Fruit fly (Drosophila melanogaster): ENCODE data around the gene CG43867.

The CG43867 gene

DNA sequence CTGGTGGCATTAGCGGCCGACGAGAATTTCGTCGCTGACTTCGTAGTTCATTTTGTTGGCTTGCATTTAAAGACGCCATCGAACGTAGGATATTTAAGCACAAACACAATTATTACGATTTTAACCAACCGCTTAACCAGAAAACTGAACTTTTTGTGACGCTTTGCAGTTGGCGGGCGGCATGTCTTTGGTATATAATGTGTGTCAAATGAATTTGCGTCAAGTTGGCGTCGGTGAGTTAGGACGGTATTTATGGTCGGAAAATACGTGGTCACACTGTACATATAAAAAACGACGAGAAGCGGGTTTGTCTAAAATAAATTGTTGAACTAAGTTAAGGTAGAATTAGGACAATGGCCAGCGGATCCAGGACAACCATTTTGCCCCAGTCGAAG, at the start of gene CG43867, which contains the start of gene MED22:
Gene CG43867 (minus strand): TSS at position 113 of the 395 bp plus-strand sequence.
Gene MED22 (plus strand): TSS at position 277 of the 395 bp plus-strand sequence.
- TF ChIP-seq CG17801 (GFP tag; optimal IDR thresholded peaks at IDR 0.05; ENCODE audit: partially characterized antibody) = no peak

DNA sequence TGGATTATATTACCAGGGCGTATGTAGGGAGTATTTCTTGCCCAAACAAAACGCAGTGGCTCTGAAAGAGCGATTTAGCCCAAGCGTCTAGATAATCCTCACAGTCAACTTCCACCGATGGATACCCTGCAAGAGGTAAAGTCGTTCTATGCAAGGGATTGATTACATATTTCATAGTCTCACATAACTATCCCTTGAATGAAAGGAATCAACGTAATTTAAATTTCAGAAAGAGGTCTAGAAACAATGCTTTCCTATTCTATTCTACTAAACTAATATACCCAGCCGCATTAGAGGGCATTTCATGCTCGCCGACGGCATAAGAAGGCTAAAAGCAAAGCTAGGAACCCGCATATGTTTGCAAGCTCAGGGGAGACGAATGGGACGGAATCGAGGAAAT, 39.0 kb upstream of the CG43867 start:
- no peak for TF ChIP-seq CG17801 (GFP tag; optimal IDR thresholded peaks at IDR 0.05; ENCODE audit: partially characterized antibody)

DNA sequence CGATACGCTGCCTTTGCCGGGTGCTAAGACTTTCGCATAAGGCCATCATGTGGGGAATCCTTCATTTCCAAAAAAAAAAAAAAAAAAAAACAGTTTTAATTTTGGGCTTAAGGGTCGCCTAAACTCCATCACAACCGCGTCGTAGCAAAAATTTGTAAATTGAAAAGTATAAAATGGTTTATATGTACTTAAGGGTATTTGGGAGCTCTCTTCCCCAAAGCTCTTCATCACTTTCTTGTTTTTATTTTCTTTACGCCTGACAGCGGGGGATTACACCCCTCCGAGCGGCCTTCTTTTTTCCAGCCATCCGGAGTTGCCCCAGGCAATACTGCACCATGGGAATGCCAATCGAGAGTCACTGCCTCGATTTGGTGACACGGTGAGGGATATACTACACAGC, 36.2 kb upstream of the CG43867 start:
- TF ChIP-seq CG17801 (GFP tag; optimal IDR thresholded peaks at IDR 0.05; ENCODE audit: partially characterized antibody) = no peak

DNA sequence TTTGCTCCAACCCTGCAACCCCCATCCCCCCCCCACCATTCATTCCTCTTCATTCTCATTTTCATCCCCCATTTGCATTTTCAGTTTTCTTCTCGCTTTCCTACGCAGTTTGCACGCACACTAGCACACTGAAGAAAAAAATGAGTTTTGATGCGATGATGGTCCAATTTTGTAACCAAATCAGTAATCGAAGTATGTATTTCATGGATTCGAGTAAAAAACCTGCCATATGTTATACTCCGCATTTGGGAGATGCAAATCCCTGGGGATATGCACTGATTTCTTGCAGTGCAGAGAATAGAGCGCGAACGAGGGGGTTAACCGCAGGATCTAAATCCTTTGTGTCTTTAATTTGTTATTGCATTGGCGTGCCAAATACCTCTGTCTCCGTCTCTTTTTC, 28.1 kb upstream of the CG43867 start:
- no peak for TF ChIP-seq CG17801 (GFP tag; optimal IDR thresholded peaks at IDR 0.05; ENCODE audit: partially characterized antibody)

DNA sequence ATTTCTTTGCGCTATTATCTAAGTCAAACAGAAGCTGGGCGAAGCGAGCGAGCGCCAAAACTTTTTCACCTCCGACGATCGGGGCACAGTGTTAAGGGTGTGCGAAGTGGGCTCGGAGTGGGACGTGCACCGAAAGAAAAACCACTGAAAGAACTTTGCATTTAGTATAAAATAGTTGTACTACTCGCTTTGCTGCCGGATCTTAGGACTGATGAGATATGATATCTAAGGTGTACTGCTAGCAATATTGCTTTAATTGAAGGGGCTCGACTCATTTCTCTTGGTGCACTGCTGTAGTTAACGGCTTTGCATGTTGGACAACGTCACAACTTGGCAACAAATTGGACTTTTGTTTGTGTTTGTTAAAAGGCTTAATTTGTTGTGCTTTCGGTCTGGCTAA, 26.0 kb upstream of the CG43867 start:
- TF ChIP-seq CG17801 (GFP tag; optimal IDR thresholded peaks at IDR 0.05; ENCODE audit: partially characterized antibody) = no peak

DNA sequence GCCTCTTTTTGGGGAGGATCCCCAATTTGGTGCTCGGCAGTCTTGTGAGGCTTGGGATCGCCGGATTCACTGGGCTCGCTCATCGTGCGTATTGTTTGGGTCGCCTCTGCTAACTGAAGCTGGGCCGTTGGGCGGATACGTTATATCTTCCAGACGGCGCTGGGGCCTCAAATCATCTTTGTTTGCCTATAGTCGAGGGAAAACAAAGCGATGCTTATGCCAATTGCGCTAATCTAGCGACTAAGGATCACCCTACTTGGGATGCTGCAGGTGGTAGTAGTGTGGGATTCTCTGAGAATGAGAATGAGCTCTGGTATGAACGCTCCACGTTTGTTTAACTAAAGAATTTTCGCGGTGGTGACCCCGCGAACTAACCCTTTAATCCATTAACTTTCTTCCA, 24.0 kb upstream of the CG43867 start, which contains the start of gene CG3690:
Gene CG3690 (minus strand): TSS at position 101 of the 400 bp plus-strand sequence.
- no peak for TF ChIP-seq CG17801 (GFP tag; optimal IDR thresholded peaks at IDR 0.05; ENCODE audit: partially characterized antibody)

DNA sequence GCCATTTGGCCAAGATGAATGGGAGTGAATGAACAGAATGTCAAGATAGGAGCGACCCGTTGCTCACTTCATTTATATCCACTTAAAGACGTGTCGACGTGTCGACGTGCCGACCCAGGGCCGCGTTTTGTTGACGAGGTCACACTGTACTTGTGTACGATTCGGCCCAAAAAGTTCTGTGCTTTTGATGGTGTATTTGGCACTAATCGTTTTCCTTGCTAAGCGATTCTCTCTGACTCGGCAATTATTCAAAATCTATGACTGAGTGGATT, 20.4 kb upstream of the CG43867 start:
- TF ChIP-seq CG17801 (GFP tag; optimal IDR thresholded peaks at IDR 0.05; ENCODE audit: partially characterized antibody) = no peak

DNA sequence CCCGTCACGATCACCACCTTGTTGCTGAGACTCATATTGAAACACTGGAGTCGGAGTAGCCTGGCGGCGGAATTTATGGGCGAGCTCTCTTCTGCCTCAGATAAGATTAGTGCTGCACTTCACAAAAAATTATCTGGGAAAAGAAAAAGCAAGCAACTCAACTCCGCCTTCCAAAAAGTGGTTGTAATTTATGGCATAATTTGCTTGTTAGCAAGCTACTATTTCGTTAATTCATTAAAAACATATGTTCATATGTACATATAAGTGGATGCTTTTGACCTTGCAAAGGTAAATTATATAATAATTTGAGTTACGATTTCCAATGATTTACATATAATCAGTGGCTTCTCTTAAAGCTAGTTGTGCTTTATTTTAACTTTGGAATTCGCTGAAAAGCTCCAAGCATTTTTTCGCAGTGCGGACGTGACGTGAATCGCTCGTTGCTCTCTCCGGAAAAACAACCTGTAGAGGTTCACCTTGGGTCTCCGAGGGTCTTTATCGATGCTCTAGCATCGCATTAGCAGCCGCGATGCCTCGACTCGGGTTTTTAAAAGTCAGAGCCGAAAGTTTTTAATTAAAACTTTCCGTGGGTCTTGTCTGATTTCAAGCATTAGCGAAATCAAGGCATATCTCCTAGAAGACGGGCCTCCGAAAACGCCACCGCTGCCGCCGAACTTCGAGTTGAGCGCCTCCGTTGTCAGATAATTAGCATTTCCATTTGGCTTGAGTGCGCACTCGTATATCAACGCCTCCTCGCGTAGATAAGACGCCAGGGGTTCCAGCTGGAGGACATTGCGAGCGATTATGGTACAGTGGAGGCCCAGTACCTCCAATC, 19.9 kb upstream of the CG43867 start, which contains the start of gene CG3699:
Gene CG3699 (minus strand): TSS at position 51 of the 835 bp plus-strand sequence.
- no peak for TF ChIP-seq CG17801 (GFP tag; optimal IDR thresholded peaks at IDR 0.05; ENCODE audit: partially characterized antibody)

DNA sequence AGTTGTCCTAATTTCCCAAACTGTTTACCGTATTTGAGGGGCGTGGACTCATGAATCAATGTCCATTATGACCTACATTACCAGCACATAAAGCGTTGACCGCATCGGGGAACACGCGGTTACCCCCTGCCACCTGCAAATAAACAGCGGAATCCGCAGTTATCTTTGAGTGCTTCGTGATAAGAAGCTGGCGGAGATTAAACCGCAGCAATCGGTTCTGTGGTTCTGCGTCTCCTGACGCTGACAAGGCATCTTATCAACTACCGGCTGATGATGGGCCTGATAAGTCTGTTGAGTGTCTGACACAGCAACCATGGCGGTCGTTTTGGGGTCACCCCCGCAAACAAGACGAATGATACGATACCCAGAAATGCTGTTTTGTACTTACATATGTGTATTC, 18.4 kb upstream of the CG43867 start:
- no peak for TF ChIP-seq CG17801 (GFP tag; optimal IDR thresholded peaks at IDR 0.05; ENCODE audit: partially characterized antibody)

DNA sequence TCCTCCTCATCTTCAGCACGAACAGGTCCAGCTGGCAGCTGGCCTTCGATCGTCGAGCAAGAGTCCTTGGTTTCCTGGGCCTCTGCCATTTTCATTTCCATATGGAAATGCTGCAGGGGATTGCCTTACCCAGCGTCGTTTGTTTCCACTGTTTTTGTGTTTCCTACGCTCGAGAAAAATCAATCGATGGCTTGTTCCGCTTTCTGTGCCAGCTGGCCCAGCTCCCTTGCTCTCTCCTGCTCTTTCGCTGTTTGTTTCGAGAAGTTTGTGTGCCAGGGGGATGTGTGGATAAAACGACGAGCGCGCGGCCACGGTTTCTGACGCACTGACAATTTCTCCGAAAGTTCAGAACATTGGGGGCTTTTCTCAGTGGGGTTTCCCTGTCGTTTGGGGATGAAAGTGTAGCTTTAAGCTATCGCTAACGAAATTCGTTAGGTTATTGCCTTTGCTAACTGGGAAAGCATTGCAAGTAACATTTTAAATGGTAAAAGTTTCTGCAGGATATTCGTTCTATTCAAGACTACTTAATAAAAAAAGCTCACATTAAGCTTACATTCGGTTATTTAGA, 17.8 kb upstream of the CG43867 start, which contains the start of gene CG3703:
Gene CG3703 (minus strand): TSS at position 328 of the 568 bp plus-strand sequence.
- TF ChIP-seq CG17801 (GFP tag; optimal IDR thresholded peaks at IDR 0.05; ENCODE audit: partially characterized antibody) = no peak

DNA sequence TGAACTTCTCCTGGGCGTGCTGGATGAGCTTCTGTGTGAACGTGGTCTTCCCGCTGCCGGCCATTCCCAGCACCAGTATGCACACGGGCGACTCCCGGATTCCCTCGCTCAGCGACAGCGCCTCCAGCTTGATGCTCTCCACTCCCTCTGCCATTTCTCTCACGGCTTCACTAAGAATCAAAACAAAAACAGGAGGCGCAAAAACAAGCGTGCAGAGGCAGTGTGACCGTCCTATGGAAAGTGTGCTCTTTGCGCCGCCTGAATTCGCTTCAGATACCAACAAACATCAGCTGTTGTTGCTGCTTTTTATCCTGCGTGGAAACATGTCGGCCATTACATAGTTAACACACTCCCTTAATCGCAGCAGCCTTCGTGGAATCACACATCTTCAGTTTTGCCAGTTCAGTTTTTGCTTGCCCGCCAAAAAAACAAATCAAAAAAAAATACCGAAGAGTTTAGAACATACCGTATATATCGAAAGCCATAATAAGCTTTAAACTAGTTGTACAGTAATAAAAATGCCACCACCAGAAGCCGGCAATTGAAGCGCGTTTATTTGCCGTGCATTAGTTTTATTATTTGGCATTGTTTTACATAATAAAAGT, 12.9 kb upstream of the CG43867 start, which contains the start of the genes CG3704 and mus81:
Gene CG3704 (minus strand): TSS at position 226 of the 605 bp plus-strand sequence.
Gene mus81 (plus strand): TSS at position 496 of the 605 bp plus-strand sequence.
- TF ChIP-seq CG17801 (GFP tag; optimal IDR thresholded peaks at IDR 0.05; ENCODE audit: partially characterized antibody) = peak; percentile 24

DNA sequence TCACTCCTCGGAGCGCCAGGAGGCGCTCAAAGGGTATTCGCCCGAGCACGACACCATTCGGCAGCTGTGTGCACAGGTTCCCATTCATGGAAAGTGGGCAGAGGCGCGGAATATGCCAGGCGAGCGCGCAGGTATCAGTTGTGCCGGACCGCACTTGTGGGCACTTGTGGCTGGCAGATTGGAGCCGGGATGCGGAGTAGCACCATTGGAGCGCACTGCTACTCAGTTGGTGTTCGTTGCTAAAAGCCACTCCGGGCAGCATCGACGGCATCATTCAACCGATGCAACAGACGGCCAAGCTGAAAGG, 8.1 kb upstream of the CG43867 start:
- TF ChIP-seq CG17801 (GFP tag; optimal IDR thresholded peaks at IDR 0.05; ENCODE audit: partially characterized antibody) = no peak

DNA sequence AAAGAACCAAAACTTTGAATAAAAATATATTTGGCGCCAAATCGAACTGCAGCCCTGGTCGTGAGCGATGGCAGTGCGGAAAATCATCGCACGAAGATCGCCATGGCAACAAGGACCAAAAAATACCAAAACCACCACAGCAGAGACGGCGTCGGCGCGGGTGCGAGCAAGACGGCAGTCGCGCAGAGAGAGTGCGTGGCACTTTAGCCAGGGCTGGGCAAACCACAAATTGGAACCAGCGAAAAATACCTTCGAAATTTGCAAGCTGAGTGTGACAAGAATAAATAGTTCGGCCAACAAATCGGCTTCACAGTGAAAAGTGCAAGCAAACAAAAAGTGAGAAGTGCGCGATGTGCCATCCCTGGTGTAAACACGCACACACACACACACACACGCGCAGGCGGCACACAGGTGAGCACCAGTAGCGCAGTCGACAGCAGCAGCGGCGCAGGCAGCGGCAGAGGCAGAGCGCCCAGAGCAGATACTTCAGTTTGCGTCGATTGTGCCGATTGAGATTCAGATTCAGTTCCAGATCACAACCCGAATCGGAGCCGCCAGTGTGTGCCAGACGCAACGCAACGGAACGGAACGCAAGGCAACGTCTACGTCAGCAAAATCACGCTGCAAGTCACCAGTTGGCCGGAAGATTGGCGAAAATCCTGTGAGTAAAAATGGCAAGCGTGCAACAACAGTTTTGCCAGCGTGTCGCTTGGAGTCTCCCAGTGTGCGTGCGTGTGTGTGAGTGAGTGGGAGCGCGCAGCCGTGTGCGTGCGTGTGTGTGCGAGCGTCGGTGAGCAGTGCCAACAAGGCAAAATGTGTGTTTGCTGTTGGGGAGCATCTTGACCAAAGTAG, 7.5 kb upstream of the CG43867 start, which contains the start of gene TRAM:
Gene TRAM (plus strand): TSS at position 184 of the 852 bp plus-strand sequence.
- TF ChIP-seq CG17801 (GFP tag; optimal IDR thresholded peaks at IDR 0.05; ENCODE audit: partially characterized antibody) = peak; percentile 95

DNA sequence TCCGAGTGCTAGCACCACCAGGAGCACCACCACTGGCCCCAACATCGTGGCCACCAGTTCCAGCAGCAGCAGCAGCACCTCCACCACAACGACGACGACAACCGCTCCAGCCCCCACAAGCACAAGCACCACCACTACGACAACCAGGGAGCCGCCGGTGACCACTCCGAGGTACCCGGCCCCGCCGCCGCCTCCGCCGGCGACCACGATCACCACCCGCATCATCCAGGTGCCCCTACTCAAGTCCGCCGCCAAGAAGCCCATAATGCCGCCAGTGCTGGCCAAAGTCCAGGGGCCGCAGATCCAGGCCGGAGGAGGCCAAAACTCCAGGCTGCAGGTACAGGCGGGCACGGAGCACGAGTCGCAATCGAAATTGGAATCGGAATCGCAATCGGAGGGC, 6.2 kb upstream of the CG43867 start:
- TF ChIP-seq CG17801 (GFP tag; optimal IDR thresholded peaks at IDR 0.05; ENCODE audit: partially characterized antibody) = no peak

DNA sequence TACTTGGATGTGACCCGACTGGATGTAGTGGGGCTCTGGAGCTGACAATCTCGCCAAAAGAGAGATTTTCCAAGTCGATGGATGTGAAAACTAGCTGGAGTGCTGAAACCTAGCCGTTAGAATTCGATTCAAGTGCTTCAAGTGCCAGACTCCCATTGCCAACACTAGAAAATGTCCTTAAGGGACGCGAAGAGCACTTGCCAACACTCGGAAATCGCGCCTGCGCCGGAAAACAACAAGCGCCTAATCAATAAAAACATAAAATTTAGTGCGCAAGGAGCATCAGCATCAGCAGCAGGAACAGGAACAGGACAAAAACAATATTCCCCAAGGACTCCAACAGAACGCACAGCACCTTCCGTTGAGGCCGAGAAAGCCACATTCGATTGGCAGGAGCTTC, 5.1 kb upstream of the CG43867 start:
- no peak for TF ChIP-seq CG17801 (GFP tag; optimal IDR thresholded peaks at IDR 0.05; ENCODE audit: partially characterized antibody)

All from ovary, adult (tissue).